Fruit fly (Drosophila melanogaster) whole organism: ENCODE data around the gene CG12713.

Experiments
- CG8478 ChIP-seq: fragments of >200 bp; optimal IDR thresholded peaks from 2 replicates; lab custom pipeline; 2018; ENCODE audit warnings: inconsistent platforms
- Dll ChIP-seq: fragments of >200 bp; optimal IDR thresholded peaks from 2 replicates; lab custom pipeline; 2017
- EcR ChIP-seq, 2 experiments: fragments of >200 bp; optimal IDR thresholded peaks; 2 replicates each; lab custom pipeline; 2017; ENCODE audit warnings: missing biosample characterization in 2 of 2, missing genetic modification characterization in 2 of 2, missing genetic modification reagents in 2 of 2
- pan ChIP-seq: fragments of >200 bp; optimal IDR thresholded peaks from 2 replicates; lab custom pipeline; 2017
- psq ChIP-seq: fragments of >200 bp; optimal IDR thresholded peaks from 2 replicates; lab custom pipeline; 2017
- usp ChIP-seq: fragments of >200 bp; optimal IDR thresholded peaks from 2 replicates; lab custom pipeline; 2017; ENCODE audit warnings: missing biosample characterization, missing genetic modification characterization, mixed read lengths

The CG12713 gene

dm6 chr3L:15815353-15816142 is 16.7 kb upstream of the CG12713 start:
- peak; percentile 34 for TF ChIP-seq CG8478 (lab: Kevin White, UChicago)
- no peak for TF ChIP-seq EcR (GFP tag; optimal IDR thresholded peaks at IDR 0.05; lab: Kevin White, UChicago)

dm6 chr3L:15816143-15816487 is 16.1 kb upstream of the CG12713 start, which contains the start of gene fwe:
Gene fwe (minus strand): TSS chr3L:15816410.
- TF ChIP-seq psq (lab: Kevin White, UChicago) (no peak), usp (GFP tag; lab: Kevin White, UChicago) (no peak), pan (lab: Kevin White, UChicago) (no peak), Dll (lab: Kevin White, UChicago) (no peak), CG8478 (lab: Kevin White, UChicago) (no peak), EcR (GFP tag; optimal IDR thresholded peaks at IDR 0.05; lab: Kevin White, UChicago) (no peak)

- TF ChIP-seq EcR (GFP tag; optimal IDR thresholded peaks at IDR 0.05; lab: Kevin White, UChicago), result no peak
- TF ChIP-seq CG8478 (lab: Kevin White, UChicago), result no peak
- no peak for TF ChIP-seq Dll (lab: Kevin White, UChicago)
- no peak for TF ChIP-seq usp (GFP tag; lab: Kevin White, UChicago)
- TF ChIP-seq pan (lab: Kevin White, UChicago), result no peak
- no peak for TF ChIP-seq psq (lab: Kevin White, UChicago)
Observed at dm6 chr3L:15816714-15817113, 15.6 kb upstream of the CG12713 start, which contains the start of gene CkIIalpha-i1. Gene CkIIalpha-i1 (plus strand): TSS chr3L:15816979.

dm6 chr3L:15823780-15824423 is 8.4 kb upstream of the CG12713 start:
- TF ChIP-seq psq (lab: Kevin White, UChicago) (no peak), Dll (lab: Kevin White, UChicago) (no peak), usp (GFP tag; lab: Kevin White, UChicago) (no peak), EcR (GFP tag; optimal IDR thresholded peaks at IDR 0.05; lab: Kevin White, UChicago) (no peak)

- peak; percentile 49 to 97 for TF ChIP-seq EcR (GFP tag; optimal IDR thresholded peaks at IDR 0.05; lab: Kevin White, UChicago)
- no peak for TF ChIP-seq psq (lab: Kevin White, UChicago)
- no peak for TF ChIP-seq usp (GFP tag; lab: Kevin White, UChicago)
Observed at dm6 chr3L:15824537-15824936, 7.7 kb upstream of the CG12713 start.

dm6 chr3L:15825493-15826209 is 6.6 kb upstream of the CG12713 start:
- TF ChIP-seq EcR (GFP tag; optimal IDR thresholded peaks at IDR 0.05; lab: Kevin White, UChicago) (peak in 1 of 2 experiments; percentile 5), CG8478 (lab: Kevin White, UChicago) (peak; percentile 76), Dll (lab: Kevin White, UChicago) (no peak)

- TF ChIP-seq Dll (lab: Kevin White, UChicago) (no peak), EcR (GFP tag; optimal IDR thresholded peaks at IDR 0.05; lab: Kevin White, UChicago) (no peak), CG8478 (lab: Kevin White, UChicago) (no peak), pan (lab: Kevin White, UChicago) (no peak), psq (lab: Kevin White, UChicago) (no peak), usp (GFP tag; lab: Kevin White, UChicago) (no peak)
Observed at dm6 chr3L:15826347-15826984, 5.8 kb upstream of the CG12713 start, which contains the start of the genes DCP2 and dbo. Gene DCP2 (minus strand): TSS chr3L:15826423. Gene dbo (plus strand): TSS chr3L:15826888.

- TF ChIP-seq Dll (lab: Kevin White, UChicago), result no peak
- no peak for TF ChIP-seq EcR (GFP tag; optimal IDR thresholded peaks at IDR 0.05; lab: Kevin White, UChicago)
- TF ChIP-seq pan (lab: Kevin White, UChicago), result no peak
- no peak for TF ChIP-seq CG8478 (lab: Kevin White, UChicago)
- no peak for TF ChIP-seq usp (GFP tag; lab: Kevin White, UChicago)
- no peak for TF ChIP-seq psq (lab: Kevin White, UChicago)
Observed at dm6 chr3L:15826985-15827635, 5.2 kb upstream of the CG12713 start.

- no peak for TF ChIP-seq pan (lab: Kevin White, UChicago)
Observed at dm6 chr3L:15834877-15835555, 2.8 kb downstream of the CG12713 start, which contains the start of gene CG18081. Gene CG18081 (minus strand): TSS chr3L:15835388.

dm6 chr3L:15837209-15837608 is 4.9 kb downstream of the CG12713 start, which contains the start of gene CG15715:
Gene CG15715 (minus strand): TSS chr3L:15837482.
- TF ChIP-seq Dll (lab: Kevin White, UChicago), result no peak
- no peak for TF ChIP-seq CG8478 (lab: Kevin White, UChicago)
- TF ChIP-seq pan (lab: Kevin White, UChicago), result no peak
- TF ChIP-seq EcR (GFP tag; optimal IDR thresholded peaks at IDR 0.05; lab: Kevin White, UChicago), result no peak
- TF ChIP-seq psq (lab: Kevin White, UChicago), result no peak
